Fruit fly (Drosophila melanogaster): ENCODE measurements around the gene Obp83ef.

Obp83ef gene

dm6 chr3R:6110916-6111315 lies at the start of gene Obp83ef:
Gene Obp83ef (minus strand): TSS chr3R:6111034.
- TF ChIP-seq CG17801 (GFP tag; optimal IDR thresholded peaks at IDR 0.05; ENCODE audit: partially characterized antibody), result no peak

- TF ChIP-seq CG17801 (GFP tag; optimal IDR thresholded peaks at IDR 0.05; ENCODE audit: partially characterized antibody), result no peak
Measured at dm6 chr3R:6156963-6157498, 46.2 kb upstream of the Obp83ef start, which contains the start of gene CG31559. Gene CG31559 (minus strand): TSS chr3R:6157235.

- no peak for TF ChIP-seq CG17801 (GFP tag; optimal IDR thresholded peaks at IDR 0.05; ENCODE audit: partially characterized antibody)
Measured at dm6 chr3R:6154773-6155295, 44.0 kb upstream of the Obp83ef start.

dm6 chr3R:6153574-6153973 lies 42.7 kb upstream of the Obp83ef start:
- no peak for TF ChIP-seq CG17801 (GFP tag; optimal IDR thresholded peaks at IDR 0.05; ENCODE audit: partially characterized antibody)

dm6 chr3R:6149593-6149992 lies 38.8 kb upstream of the Obp83ef start:
- TF ChIP-seq CG17801 (GFP tag; optimal IDR thresholded peaks at IDR 0.05; ENCODE audit: partially characterized antibody), result no peak

dm6 chr3R:6149130-6149529 lies 38.3 kb upstream of the Obp83ef start:
- no peak for TF ChIP-seq CG17801 (GFP tag; optimal IDR thresholded peaks at IDR 0.05; ENCODE audit: partially characterized antibody)

- TF ChIP-seq CG17801 (GFP tag; optimal IDR thresholded peaks at IDR 0.05; ENCODE audit: partially characterized antibody), result no peak
Measured at dm6 chr3R:6141768-6142167, 30.9 kb upstream of the Obp83ef start.

dm6 chr3R:6122292-6122691 lies 11.5 kb upstream of the Obp83ef start, which contains the start of gene Vha14-2:
Gene Vha14-2 (plus strand): TSS chr3R:6122592.
- TF ChIP-seq CG17801 (GFP tag; optimal IDR thresholded peaks at IDR 0.05; ENCODE audit: partially characterized antibody), result no peak

dm6 chr3R:6112252-6112995 lies 1.6 kb upstream of the Obp83ef start, which contains the start of gene Obp83g:
Gene Obp83g (minus strand): TSS chr3R:6112302.
- TF ChIP-seq CG17801 (GFP tag; optimal IDR thresholded peaks at IDR 0.05; ENCODE audit: partially characterized antibody), result no peak

- TF ChIP-seq CG17801 (GFP tag; optimal IDR thresholded peaks at IDR 0.05; ENCODE audit: partially characterized antibody), result no peak
Measured at dm6 chr3R:6107792-6108191, 3.0 kb downstream of the Obp83ef start, which contains the start of gene Obp83cd. Gene Obp83cd (plus strand): TSS chr3R:6108134.

dm6 chr3R:6107353-6107752 lies 3.5 kb downstream of the Obp83ef start:
- TF ChIP-seq CG17801 (GFP tag; optimal IDR thresholded peaks at IDR 0.05; ENCODE audit: partially characterized antibody), result no peak

dm6 chr3R:6106711-6107110 lies 4.1 kb downstream of the Obp83ef start:
- TF ChIP-seq CG17801 (GFP tag; optimal IDR thresholded peaks at IDR 0.05; ENCODE audit: partially characterized antibody), result no peak

- no peak for TF ChIP-seq CG17801 (GFP tag; optimal IDR thresholded peaks at IDR 0.05; ENCODE audit: partially characterized antibody)
Measured at dm6 chr3R:6105160-6105559, 5.7 kb downstream of the Obp83ef start.

- no peak for TF ChIP-seq CG17801 (GFP tag; optimal IDR thresholded peaks at IDR 0.05; ENCODE audit: partially characterized antibody)
Measured at dm6 chr3R:6102726-6103125, 8.1 kb downstream of the Obp83ef start.

dm6 chr3R:6102318-6102717 lies 8.5 kb downstream of the Obp83ef start:
- no peak for TF ChIP-seq CG17801 (GFP tag; optimal IDR thresholded peaks at IDR 0.05; ENCODE audit: partially characterized antibody)

dm6 chr3R:6100764-6101163 lies 10.1 kb downstream of the Obp83ef start, which contains the start of gene Gasp:
Gene Gasp (minus strand): TSS chr3R:6100887.
- TF ChIP-seq CG17801 (GFP tag; optimal IDR thresholded peaks at IDR 0.05; ENCODE audit: partially characterized antibody), result no peak

Data from ovary, adult (tissue).